Worm (Caenorhabditis elegans): ENCODE results near the gene swt-4.

DNA sequence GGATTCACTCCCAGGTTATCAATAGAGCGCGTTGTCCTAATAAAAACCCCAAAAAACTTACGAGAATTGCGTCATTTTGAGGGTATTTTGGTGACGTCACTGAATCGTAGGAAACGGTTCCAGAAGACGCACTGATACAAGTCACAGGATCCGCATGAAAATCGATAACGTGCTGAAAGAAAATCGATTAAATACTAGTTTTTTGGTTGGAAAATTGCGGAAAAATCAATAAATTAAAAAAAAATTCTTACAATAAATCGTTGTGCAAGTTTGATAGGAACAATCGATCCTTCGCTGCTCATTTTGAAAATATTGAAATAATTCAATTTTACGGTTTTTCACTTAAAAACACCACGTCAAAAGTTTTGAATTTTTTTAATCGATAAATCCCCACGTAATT is 25.7 kb downstream of the swt-4 start, which contains the start of gene Y39A1A.2:
- TF ChIP-seq tbx-37 (GFP tag; conservative IDR thresholded peaks at IDR 0.05) (no peak), ama-1 (optimal IDR thresholded peaks at IDR 0.05) (no peak), flt-1 (GFP tag; IDR thresholded peaks at IDR 0.05) (no peak), aly-1 (tag; optimal IDR thresholded peaks at IDR 0.05) (no peak), ets-7 (tag; optimal IDR thresholded peaks at IDR 0.05) (no peak), tra-4 (tag; optimal IDR thresholded peaks at IDR 0.05) (no peak), ceh-36 (tag; optimal IDR thresholded peaks at IDR 0.05) (no peak), pes-1 (GFP tag; IDR thresholded peaks at IDR 0.05) (no peak), hnd-1 (tag; optimal IDR thresholded peaks at IDR 0.05) (no peak), ceh-13 (GFP tag; optimal IDR thresholded peaks at IDR 0.05) (no peak), F13C5.2 (tag; optimal IDR thresholded peaks at IDR 0.05) (no peak), hmg-4 (GFP tag; optimal IDR thresholded peaks at IDR 0.05) (no peak)

Data from whole organism, early embryonic.